Worm (Caenorhabditis elegans): Measurements from ENCODE around the gene R13D11.4.
A peak's percentile ranks its signal among the peaks of the same experiment; 100 is the strongest.

R13D11.4 gene

DNA sequence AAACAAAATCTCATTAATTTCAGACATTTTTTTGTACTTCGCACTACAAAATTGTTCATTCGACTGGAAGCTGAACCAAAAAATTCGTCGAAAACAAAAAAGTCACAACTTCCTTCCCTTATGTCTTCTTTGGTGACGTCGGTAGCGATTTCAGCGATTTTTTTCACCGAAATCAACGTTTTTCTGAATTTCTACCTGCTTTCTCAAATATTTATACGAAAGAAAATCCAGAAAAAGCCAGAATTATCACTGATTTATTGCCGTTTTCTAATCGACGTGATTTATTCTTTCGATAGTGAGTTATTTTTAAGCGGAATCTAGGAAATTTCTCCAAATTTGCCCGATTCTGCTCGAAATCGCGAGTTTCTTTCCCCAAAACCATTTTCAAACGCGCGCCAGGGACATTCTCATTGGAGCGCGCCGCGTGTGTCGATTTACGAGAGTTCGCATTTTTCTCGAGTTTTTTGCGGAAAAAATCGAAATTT, 35.7 kb upstream of the R13D11.4 start, which contains the start of gene srbc-58:
Gene srbc-58 (plus strand): TSS at position 121 of the 485 bp plus-strand sequence.
- TF ChIP-seq nhr-71 (tag; optimal IDR thresholded peaks at IDR 0.05) (peak; percentile 34), jun-1 (tag; optimal IDR thresholded peaks at IDR 0.05) (no peak), grh-1 (GFP tag; IDR thresholded peaks at IDR 0.05) (no peak), dpl-1 (GFP tag; optimal IDR thresholded peaks at IDR 0.05) (peak in 2 of 3 experiments; percentile 17 to 61), tbx-2 (tag; optimal IDR thresholded peaks at IDR 0.05) (no peak), snu-23 (GFP tag; optimal IDR thresholded peaks at IDR 0.05) (peak; percentile 24), lsy-2 (tag; optimal IDR thresholded peaks at IDR 0.05) (peak in 1 of 2 experiments; percentile 11), aha-1 (tag; optimal IDR thresholded peaks at IDR 0.05) (no peak), nhr-85 (tag) (peak; percentile 72), mep-1 (tag; optimal IDR thresholded peaks at IDR 0.05) (peak; percentile 27), lin-35 (GFP tag; optimal IDR thresholded peaks at IDR 0.05) (peak in 1 of 2 experiments; percentile 63), ama-1 (optimal IDR thresholded peaks at IDR 0.05) (peak; percentile 79), efl-1 (optimal IDR thresholded peaks at IDR 0.05) (peak in 1 of 2 experiments; percentile 70), efl-1 (GFP tag; optimal IDR thresholded peaks at IDR 0.05 in 1 of 2) (peak; percentile 61 to 93), swsn-7 (tag; optimal IDR thresholded peaks at IDR 0.05) (peak; percentile 5), xbp-1 (tag; optimal IDR thresholded peaks at IDR 0.05) (peak; percentile 5), aly-2 (tag; optimal IDR thresholded peaks at IDR 0.05) (peak; percentile 66)

DNA sequence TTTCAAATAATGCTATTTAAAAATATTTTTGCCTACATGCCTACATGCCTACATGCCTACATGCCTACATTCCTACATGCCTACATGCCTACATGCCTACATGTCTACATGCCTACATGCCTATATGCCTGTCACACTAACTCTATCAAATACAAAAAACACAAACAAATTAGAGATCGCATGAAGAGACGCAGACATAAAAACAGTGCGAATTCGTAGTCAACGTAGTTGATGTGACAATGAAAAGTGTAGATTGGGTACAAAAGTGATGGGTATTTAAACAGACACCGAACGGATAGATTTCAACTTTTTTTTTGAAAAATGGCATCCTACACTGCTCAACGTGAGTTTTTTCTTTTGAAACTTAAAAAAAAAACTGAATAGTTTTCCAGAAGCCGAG, 33.3 kb upstream of the R13D11.4 start, which contains the start of gene R09E12.9:
Gene R09E12.9 (plus strand): TSS at position 316 of the 400 bp plus-strand sequence.
- TF ChIP-seq rnt-1 (tag; optimal IDR thresholded peaks at IDR 0.05) (no peak), nhr-71 (tag; optimal IDR thresholded peaks at IDR 0.05) (peak; percentile 45), nhr-237 (tag; optimal IDR thresholded peaks at IDR 0.05) (peak; percentile 42), dpl-1 (GFP tag; optimal IDR thresholded peaks at IDR 0.05) (peak in 2 of 3 experiments; percentile 24 to 26), efl-1 (optimal IDR thresholded peaks at IDR 0.05) (peak; percentile 37 to 39), efl-1 (GFP tag; optimal IDR thresholded peaks at IDR 0.05 in 1 of 2) (peak; percentile 28 to 90), nhr-19 (GFP tag; conservative IDR thresholded peaks at IDR 0.05) (peak; percentile 40), lir-3 (tag; optimal IDR thresholded peaks at IDR 0.05; ENCODE audit: poor library complexity) (no peak), nhr-28 (tag; optimal IDR thresholded peaks at IDR 0.05) (peak; percentile 54), C16A3.4 (tag; optimal IDR thresholded peaks at IDR 0.05) (no peak), nhr-20 (tag; optimal IDR thresholded peaks at IDR 0.05) (peak; percentile 69), lsy-2 (tag; optimal IDR thresholded peaks at IDR 0.05) (no peak), lin-35 (GFP tag; optimal IDR thresholded peaks at IDR 0.05) (peak; percentile 6 to 57), snu-23 (GFP tag; optimal IDR thresholded peaks at IDR 0.05) (peak; percentile 63), nhr-85 (tag) (peak; percentile 55), swsn-7 (tag; optimal IDR thresholded peaks at IDR 0.05) (peak; percentile 10), sup-37 (GFP tag; optimal IDR thresholded peaks at IDR 0.05) (no peak), elt-3 (tag; optimal IDR thresholded peaks at IDR 0.05) (peak in 1 of 6 experiments; percentile 27), blmp-1 (tag; optimal IDR thresholded peaks at IDR 0.05) (peak; percentile 36), nhr-77 (tag; optimal IDR thresholded peaks at IDR 0.05) (peak; percentile 100), nhr-76 (tag; optimal IDR thresholded peaks at IDR 0.05) (peak; percentile 15), nhr-90 (tag; optimal IDR thresholded peaks at IDR 0.05; ENCODE audit: poor library complexity) (peak; percentile 29)

DNA sequence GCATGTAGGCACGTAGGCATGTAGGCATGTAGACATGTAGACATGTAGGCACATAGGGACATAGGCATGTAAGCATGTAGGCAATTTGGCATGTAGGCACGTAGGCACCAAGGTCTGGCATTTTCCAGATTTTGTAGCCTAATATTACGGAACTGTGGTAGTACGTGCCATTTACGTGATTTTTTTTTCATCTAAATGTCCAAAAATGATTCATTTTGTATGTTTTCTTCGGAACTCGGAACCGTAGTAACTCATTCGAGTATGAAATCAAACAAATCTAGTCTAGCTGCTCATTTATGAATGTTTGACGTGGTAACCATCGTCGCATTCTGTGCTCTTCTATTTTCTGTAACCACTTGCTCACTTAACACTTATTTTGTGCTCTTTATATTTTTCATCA, 32.3 kb upstream of the R13D11.4 start, which contains the start of gene srbc-59:
Gene srbc-59 (plus strand): TSS at position 301 of the 400 bp plus-strand sequence.
- TF ChIP-seq vab-15 (tag; optimal IDR thresholded peaks at IDR 0.05) (no peak), jun-1 (tag; optimal IDR thresholded peaks at IDR 0.05) (no peak), unc-30 (tag; optimal IDR thresholded peaks at IDR 0.05) (no peak), Y116A8C.19 (tag; optimal IDR thresholded peaks at IDR 0.05; ENCODE audit: borderline replicate concordance) (no peak), C34B4.2 (tag; optimal IDR thresholded peaks at IDR 0.05) (no peak), alr-1 (tag; optimal IDR thresholded peaks at IDR 0.05; ENCODE audit: borderline replicate concordance) (no peak), hlh-4 (tag; optimal IDR thresholded peaks at IDR 0.05) (no peak), zip-4 (GFP tag; optimal IDR thresholded peaks at IDR 0.05) (no peak), ces-1 (GFP tag; optimal IDR thresholded peaks at IDR 0.05) (no peak), sptf-1 (tag; optimal IDR thresholded peaks at IDR 0.05) (no peak), ztf-4 (tag; optimal IDR thresholded peaks at IDR 0.05) (no peak)
